Worm (Caenorhabditis elegans): ENCODE data around the gene unc-51.
A peak's percentile ranks its signal among the peaks of the same experiment; 100 is the strongest.

ce11 chrV:20002194-20002593 is 2.1 kb downstream of the unc-51 start:
- TF ChIP-seq klf-2 (GFP tag; conservative IDR thresholded peaks at IDR 0.05) (no peak), med-1 (GFP tag; optimal IDR thresholded peaks at IDR 0.05; ENCODE audit: insufficient read depth) (no peak), ztf-23 (GFP tag; IDR thresholded peaks at IDR 0.05) (no peak), ztf-29 (GFP tag; IDR thresholded peaks at IDR 0.05) (peak; percentile 76; the same call in 1 of the 2 replicates)

Measured in whole organism, midembryonic.